Fruit fly (Drosophila melanogaster): ENCODE results near the gene smp-30.

Gene smp-30

dm6 chr3R:14744339-14745129, 6.5 kb downstream of the smp-30 start (continued):
- peak; percentile 36 for TF ChIP-seq CG13424 (tag; optimal IDR thresholded peaks at IDR 0.05)
- no peak for TF ChIP-seq CG13296 (GFP tag; optimal IDR thresholded peaks at IDR 0.05)
- TF ChIP-seq CG9437 (GFP tag; optimal IDR thresholded peaks at IDR 0.05) = peak; percentile 11
- no peak for TF ChIP-seq CG2889 (GFP tag; IDR thresholded peaks at IDR 0.05)
- TF ChIP-seq CG2116 (GFP tag; optimal IDR thresholded peaks at IDR 0.05) = no peak
- no peak for TF ChIP-seq pho (GFP tag; optimal IDR thresholded peaks at IDR 0.05)
- no peak for TF ChIP-seq jing (GFP tag; optimal IDR thresholded peaks at IDR 0.05)
- no peak for TF ChIP-seq Optix (GFP tag; IDR thresholded peaks at IDR 0.05)
- no peak for TF ChIP-seq CG8944 (GFP tag; optimal IDR thresholded peaks at IDR 0.05)
- no peak for TF ChIP-seq vfl (GFP tag; optimal IDR thresholded peaks at IDR 0.05)
- no peak for TF ChIP-seq CG14441 (GFP tag; IDR thresholded peaks at IDR 0.05)
- TF ChIP-seq tup (GFP tag; optimal IDR thresholded peaks at IDR 0.05) = no peak
- TF ChIP-seq CG8281 (tag; optimal IDR thresholded peaks at IDR 0.05) = no peak
- no peak for TF ChIP-seq CG33557 (GFP tag; optimal IDR thresholded peaks at IDR 0.05)
- TF ChIP-seq kah (GFP tag; optimal IDR thresholded peaks at IDR 0.05) = no peak
- no peak for TF ChIP-seq aop (GFP tag; IDR thresholded peaks at IDR 0.05)
- TF ChIP-seq D (optimal IDR thresholded peaks at IDR 0.05) = no peak
- no peak for TF ChIP-seq D (GFP tag; optimal IDR thresholded peaks at IDR 0.05)
- TF ChIP-seq sc (optimal IDR thresholded peaks at IDR 0.05) = no peak
- TF ChIP-seq sc (GFP tag; optimal IDR thresholded peaks at IDR 0.05) = no peak
- TF ChIP-seq mld (GFP tag; IDR thresholded peaks at IDR 0.05; ENCODE audit: partially characterized antibody) = no peak
- no peak for TF ChIP-seq pzg (GFP tag; optimal IDR thresholded peaks at IDR 0.05)
- no peak for TF ChIP-seq CG7271 (tag; optimal IDR thresholded peaks at IDR 0.05)
- TF ChIP-seq mam (GFP tag; optimal IDR thresholded peaks at IDR 0.05) = no peak
- no peak for TF ChIP-seq CG13123 (GFP tag; optimal IDR thresholded peaks at IDR 0.05)
- TF ChIP-seq mirr (GFP tag; optimal IDR thresholded peaks at IDR 0.05) = no peak
- no peak for TF ChIP-seq CG17385 (GFP tag; optimal IDR thresholded peaks at IDR 0.05)
- no peak for TF ChIP-seq CG17612 (GFP tag; IDR thresholded peaks at IDR 0.05)
- TF ChIP-seq CG8765 (GFP tag; IDR thresholded peaks at IDR 0.05) = no peak
- no peak for TF ChIP-seq CG10654 (GFP tag; optimal IDR thresholded peaks at IDR 0.05)
- TF ChIP-seq abd-A (tag; optimal IDR thresholded peaks at IDR 0.05) = no peak
- no peak for TF ChIP-seq kay (GFP tag; optimal IDR thresholded peaks at IDR 0.05)
- TF ChIP-seq ranshi (GFP tag; IDR thresholded peaks at IDR 0.05) = no peak
- peak; percentile 3 for TF ChIP-seq trem (tag; optimal IDR thresholded peaks at IDR 0.05)
- 0 out of 2 replicates have a peak, but pooled peaks have one; percentile 17 for TF ChIP-seq Rx (GFP tag; IDR thresholded peaks at IDR 0.05)
- TF ChIP-seq HmgZ (tag; optimal IDR thresholded peaks at IDR 0.05) = no peak
- peak; percentile 48 for TF ChIP-seq CG2712 (tag; optimal IDR thresholded peaks at IDR 0.05)
- peak; percentile 59; the same call in 1 of the 3 replicates for TF ChIP-seq CG17361 (GFP tag; IDR thresholded peaks at IDR 0.05)
- TF ChIP-seq CG7372 (GFP tag; IDR thresholded peaks at IDR 0.05) = no peak
- no peak for TF ChIP-seq sna (GFP tag; IDR thresholded peaks at IDR 0.05; ENCODE audit: partially characterized antibody)
- no peak for TF ChIP-seq lbe (GFP tag; optimal IDR thresholded peaks at IDR 0.05)
- TF ChIP-seq nmo (GFP tag; optimal IDR thresholded peaks at IDR 0.05) = peak; percentile 37
- TF ChIP-seq CG43689 (GFP tag; IDR thresholded peaks at IDR 0.05) = no peak
- TF ChIP-seq Dip3 (GFP tag; optimal IDR thresholded peaks at IDR 0.05) = no peak
- TF ChIP-seq CG30020 (tag; optimal IDR thresholded peaks at IDR 0.05) = no peak
- TF ChIP-seq tap (tag; optimal IDR thresholded peaks at IDR 0.05) = no peak
- TF ChIP-seq E2f2 (GFP tag; IDR thresholded peaks at IDR 0.05) = no peak
- no peak for TF ChIP-seq CG31365 (tag; optimal IDR thresholded peaks at IDR 0.05)
- peak; percentile 73 for TF ChIP-seq CG4707 (GFP tag; optimal IDR thresholded peaks at IDR 0.05)
- no peak for TF ChIP-seq MBD-R2 (GFP tag; IDR thresholded peaks at IDR 0.05)
- TF ChIP-seq H15 (GFP tag; IDR thresholded peaks at IDR 0.05) = no peak

Data from whole organism, embryonic.